Worm (Caenorhabditis elegans) whole organism, L4 larva: Measurements from ENCODE around the gene Y10G11A.1.

Experiments used
- F44E2.7 ChIP-seq: fragments of 200-800 bp; sonication (Bioruptor generic); IDR thresholded peaks from 2 replicates; pipeline ENCODE4 v2.1.2; 2022; ENCODE audit warnings: missing genetic modification characterization, missing compliant biosample characterization
- R02D3.7 ChIP-seq: fragments of 150-350 bp; sonication (generic microtip); optimal IDR thresholded peaks from 3 replicates; lab custom pipeline; 2014; ENCODE audit warnings: missing biosample characterization, missing genetic modification characterization
- Y105C5A.15 ChIP-seq: fragments of 200-800 bp; sonication (Bioruptor generic); IDR thresholded peaks from 2 replicates; pipeline ENCODE4 v1.3.6; 2022; ENCODE audit warnings: missing genetic modification characterization, missing compliant biosample characterization
- aha-1 ChIP-seq: fragments of 150-350 bp; peaks from one replicate; lab custom pipeline; 2014; ENCODE audit warnings: missing biosample characterization, missing genetic modification characterization
- arid-1 ChIP-seq: fragments of 200-800 bp; sonication (Bioruptor generic); conservative IDR thresholded peaks from 2 replicates; pipeline ENCODE4 v1.3.6; 2022; ENCODE audit warnings: missing genetic modification reagents, missing genetic modification characterization, missing compliant biosample characterization
- ceh-32 ChIP-seq: sonication (generic microtip); optimal IDR thresholded peaks from 2 replicates; lab custom pipeline; 2016; ENCODE audit warnings: mild to moderate bottlenecking, missing genetic modification characterization, missing compliant biosample characterization; ENCODE audit not compliant: poor library complexity
- ces-1 ChIP-seq: fragments of 150-350 bp; sonication (generic microtip); optimal IDR thresholded peaks from 4 replicates; lab custom pipeline; 2014; ENCODE audit warnings: missing biosample characterization, missing genetic modification reagents, missing genetic modification characterization
- cey-2 ChIP-seq: sonication (generic microtip); optimal IDR thresholded peaks from 3 replicates; lab custom pipeline; 2017; ENCODE audit warnings: missing genetic modification characterization, mild to moderate bottlenecking, missing compliant biosample characterization, antibody characterized with exemption, borderline replicate concordance; ENCODE audit not compliant: insufficient read depth
- ctbp-1 ChIP-seq: fragments of 200-800 bp; sonication (Bioruptor generic); IDR thresholded peaks from 2 replicates; pipeline ENCODE4 v1.3.6; 2022; ENCODE audit warnings: missing genetic modification reagents, missing genetic modification characterization, missing compliant biosample characterization
- daf-12 ChIP-seq: fragments of 150-350 bp; optimal IDR thresholded peaks from 2 replicates; lab custom pipeline; 2014; ENCODE audit warnings: missing biosample characterization, missing genetic modification reagents, missing genetic modification characterization
- daf-16 ChIP-seq, 3 experiments: sonication (generic microtip); optimal IDR thresholded peaks; 2 replicates each; lab custom pipeline; 2016 to 2017; ENCODE audit warnings: missing genetic modification characterization in 3 of 3, missing genetic modification reagents in 3 of 3, mild to moderate bottlenecking in 2 of 3, missing compliant biosample characterization in 2 of 3, missing biosample characterization in 1 of 3, moderate library complexity in 1 of 3
- dmd-6 ChIP-seq: fragments of 200-800 bp; sonication (Bioruptor generic); IDR thresholded peaks from 2 replicates; pipeline ENCODE4 v1.3.6; 2022; ENCODE audit warnings: missing genetic modification reagents, missing genetic modification characterization, missing compliant biosample characterization
- dmd-8 ChIP-seq: fragments of 200-800 bp; sonication (Bioruptor generic); IDR thresholded peaks from 2 replicates; pipeline ENCODE4 v1.3.6; 2022; ENCODE audit warnings: missing genetic modification characterization, missing compliant biosample characterization
- duxl-1 ChIP-seq: sonication (generic microtip); optimal IDR thresholded peaks from 2 replicates; lab custom pipeline; 2016; ENCODE audit warnings: mild to moderate bottlenecking, missing genetic modification characterization, moderate library complexity, missing compliant biosample characterization; ENCODE audit not compliant: poor library complexity
- egl-27 ChIP-seq: sonication (generic microtip); optimal IDR thresholded peaks from 3 replicates; lab custom pipeline; 2017; ENCODE audit warnings: missing biosample characterization, missing genetic modification reagents, missing genetic modification characterization
- egl-43 ChIP-seq: fragments of 200-800 bp; sonication (Bioruptor generic); IDR thresholded peaks from 2 replicates; pipeline ENCODE4 v1.3.6; 2022; ENCODE audit warnings: missing genetic modification reagents, missing genetic modification characterization, missing compliant biosample characterization
- fos-1 ChIP-seq: fragments of 150-350 bp; optimal IDR thresholded peaks from 2 replicates; lab custom pipeline; 2014; ENCODE audit warnings: missing biosample characterization, missing genetic modification characterization
- gei-8 ChIP-seq: fragments of 200-800 bp; sonication (Bioruptor generic); optimal IDR thresholded peaks from 2 replicates; lab custom pipeline; 2018; ENCODE audit warnings: mild to moderate bottlenecking, missing genetic modification characterization, missing compliant biosample characterization
- lin-15B ChIP-seq: fragments of 150-350 bp; sonication (generic microtip); optimal IDR thresholded peaks from 3 replicates; lab custom pipeline; 2014; ENCODE audit warnings: missing biosample characterization, missing genetic modification characterization
- lir-3 ChIP-seq: sonication (generic microtip); optimal IDR thresholded peaks from 2 replicates; lab custom pipeline; 2016; ENCODE audit warnings: mild to moderate bottlenecking, missing genetic modification characterization, missing compliant biosample characterization
- lsy-2 ChIP-seq, 2 experiments: fragments of 150-350 bp in 1 of 2; sonication (generic microtip) in 1 of 2; optimal IDR thresholded peaks; 2 replicates each; lab custom pipeline; 2014 to 2017; ENCODE audit warnings: missing biosample characterization in 2 of 2, missing genetic modification characterization in 2 of 2
- nhr-10 ChIP-seq: fragments of 150-350 bp; optimal IDR thresholded peaks from 2 replicates; lab custom pipeline; 2014; ENCODE audit warnings: missing biosample characterization, missing genetic modification characterization
- nhr-102 ChIP-seq: sonication (generic microtip); optimal IDR thresholded peaks from 2 replicates; lab custom pipeline; 2016; ENCODE audit warnings: mild to moderate bottlenecking, missing genetic modification characterization, moderate library complexity, missing compliant biosample characterization
- nhr-11 ChIP-seq: fragments of 150-350 bp; optimal IDR thresholded peaks from 2 replicates; lab custom pipeline; 2014; ENCODE audit warnings: missing biosample characterization, missing genetic modification characterization
- nhr-111 ChIP-seq: fragments of 200-800 bp; sonication (Bioruptor generic); optimal IDR thresholded peaks from 2 replicates; lab custom pipeline; 2018; ENCODE audit warnings: mild to moderate bottlenecking, missing genetic modification characterization, missing compliant biosample characterization
- nhr-25 ChIP-seq: sonication (generic microtip); optimal IDR thresholded peaks from 2 replicates; lab custom pipeline; 2017; ENCODE audit warnings: missing genetic modification characterization, mild to moderate bottlenecking, missing compliant biosample characterization, antibody characterized with exemption, moderate library complexity, borderline replicate concordance; ENCODE audit not compliant: insufficient read depth
- nhr-48 ChIP-seq: sonication (generic microtip); optimal IDR thresholded peaks from 2 replicates; lab custom pipeline; 2016; ENCODE audit warnings: mild to moderate bottlenecking, missing genetic modification characterization, missing compliant biosample characterization
- pqm-1 ChIP-seq: sonication (generic microtip); optimal IDR thresholded peaks from 2 replicates; lab custom pipeline; 2017; ENCODE audit warnings: missing biosample characterization, missing genetic modification characterization
- saeg-2 ChIP-seq: fragments of 200-800 bp; sonication (Bioruptor generic); IDR thresholded peaks from 2 replicates; pipeline ENCODE4 v1.3.6; 2022; ENCODE audit warnings: missing genetic modification reagents, missing genetic modification characterization, missing compliant biosample characterization
- skn-1 ChIP-seq: fragments of 150-350 bp; optimal IDR thresholded peaks from 2 replicates; lab custom pipeline; 2014; ENCODE audit warnings: missing biosample characterization, missing genetic modification characterization
- snpc-4 ChIP-seq: fragments of 150-350 bp; optimal IDR thresholded peaks from 2 replicates; lab custom pipeline; 2014; ENCODE audit warnings: missing biosample characterization, missing genetic modification characterization
- unc-39 ChIP-seq: sonication (generic microtip); optimal IDR thresholded peaks from 2 replicates; lab custom pipeline; 2017; ENCODE audit warnings: missing biosample characterization, missing genetic modification characterization
- unc-62 ChIP-seq, 3 experiments: fragments of 150-350 bp in 1 of 3; sonication (generic microtip); optimal IDR thresholded peaks in 2 of 3; peaks in 1 of 3; 1 replicate in 1 of 3; 2 replicates in 2 of 3; lab custom pipeline; 2014 to 2017; ENCODE audit warnings: missing biosample characterization in 3 of 3, missing genetic modification characterization in 3 of 3, missing genetic modification reagents in 3 of 3, missing genotype in 1 of 3
- vab-7 ChIP-seq: fragments of 200-800 bp; sonication (Bioruptor generic); IDR thresholded peaks from 2 replicates; pipeline ENCODE4 v1.3.6; 2022; ENCODE audit warnings: missing genetic modification reagents, missing genetic modification characterization, missing compliant biosample characterization
- zag-1 ChIP-seq: fragments of 150-350 bp; optimal IDR thresholded peaks from 2 replicates; lab custom pipeline; 2014; ENCODE audit warnings: missing biosample characterization, missing genetic modification characterization

Gene Y10G11A.1

ce11 chrIV:16400412-16401381, 23.7 kb upstream of the Y10G11A.1 start (continued):
- TF ChIP-seq duxl-1 (peak; percentile 19), egl-27 (no peak), ctbp-1 (GFP tag; lab: Robert Waterston, UW) (peak; percentile 59), daf-16 (GFP tag; optimal IDR thresholded peaks at IDR 0.05; lab: Kevin White, UChicago) (peak; percentile 29 to 93), daf-16 (tag; optimal IDR thresholded peaks at IDR 0.05; lab: Kevin White, UChicago) (peak; percentile 38), gei-8 (peak; percentile 85), lir-3 (tag; lab: Kevin White, UChicago) (peak; percentile 47), saeg-2 (no peak), ceh-32 (no peak), F44E2.7 (GFP tag; lab: Robert Waterston, UW) (0 out of 2 replicates have a peak, but pooled peaks have one; percentile 73), egl-43 (GFP tag; lab: Robert Waterston, UW) (peak; percentile 89), daf-12 (tag; lab: Kevin White, UChicago) (no peak), lin-15B (tag; lab: Kevin White, UChicago) (no peak), Y105C5A.15 (peak; percentile 93; the same call in 1 of the 2 replicates), zag-1 (tag; lab: Kevin White, UChicago) (no peak), nhr-11 (tag; lab: Kevin White, UChicago) (no peak), vab-7 (GFP tag; lab: Robert Waterston, UW) (peak; percentile 87), unc-39 (no peak), skn-1 (no peak), fos-1 (tag; lab: Kevin White, UChicago) (no peak), dmd-6 (GFP tag; lab: Robert Waterston, UW) (peak; percentile 43; the same call in 1 of the 2 replicates), nhr-48 (tag; lab: Kevin White, UChicago) (no peak), snpc-4 (no peak), arid-1 (GFP tag; lab: Robert Waterston, UW) (peak; percentile 93), dmd-8 (GFP tag; lab: Robert Waterston, UW) (peak; percentile 96), pqm-1 (tag; lab: Kevin White, UChicago) (no peak), ces-1 (no peak), nhr-25 (no peak), cey-2 (tag; lab: Kevin White, UChicago) (no peak), nhr-10 (tag; lab: Kevin White, UChicago) (no peak), nhr-111 (peak; percentile 46)

- TF ChIP-seq arid-1 (GFP tag; lab: Robert Waterston, UW) (no peak), egl-27 (no peak), nhr-102 (no peak), unc-62 (GFP tag; optimal IDR thresholded peaks at IDR 0.05 in 1 of 2; lab: Kevin White, UChicago) (peak in 1 of 2 experiments; percentile 22), unc-62 (tag; optimal IDR thresholded peaks at IDR 0.05; lab: Kevin White, UChicago) (no peak), R02D3.7 (tag; lab: Kevin White, UChicago) (no peak)
Measured at ce11 chrIV:16401428-16401827, 23.0 kb upstream of the Y10G11A.1 start.

- peak in 1 of 2 experiments; percentile 52 for TF ChIP-seq unc-62 (GFP tag; optimal IDR thresholded peaks at IDR 0.05 in 1 of 2; lab: Kevin White, UChicago)
- no peak for TF ChIP-seq unc-62 (tag; optimal IDR thresholded peaks at IDR 0.05; lab: Kevin White, UChicago)
- TF ChIP-seq ctbp-1 (GFP tag; lab: Robert Waterston, UW), result no peak
Measured at ce11 chrIV:16403283-16403682, 21.2 kb upstream of the Y10G11A.1 start.

- TF ChIP-seq daf-16 (GFP tag; optimal IDR thresholded peaks at IDR 0.05; lab: Kevin White, UChicago), result no peak
- TF ChIP-seq daf-16 (tag; optimal IDR thresholded peaks at IDR 0.05; lab: Kevin White, UChicago), result no peak
- TF ChIP-seq aha-1 (tag; lab: Kevin White, UChicago), result peak; percentile 90
- TF ChIP-seq fos-1 (tag; lab: Kevin White, UChicago), result no peak
- TF ChIP-seq lsy-2 (tag; optimal IDR thresholded peaks at IDR 0.05; lab: Kevin White, UChicago), result no peak
Measured at ce11 chrIV:16407800-16408199, 16.6 kb upstream of the Y10G11A.1 start.
